Fruit fly (Drosophila melanogaster) whole organism: ENCODE measurements around the gene eIF1.

Experiments used
- CG8478 ChIP-seq: fragments of >200 bp; optimal IDR thresholded peaks from 2 replicates; lab custom pipeline; 2018; ENCODE audit warnings: inconsistent platforms
- pan ChIP-seq: fragments of >200 bp; optimal IDR thresholded peaks from 2 replicates; lab custom pipeline; 2017
- usp ChIP-seq: fragments of >200 bp; optimal IDR thresholded peaks from 2 replicates; lab custom pipeline; 2017; ENCODE audit warnings: missing biosample characterization, missing genetic modification characterization, mixed read lengths

- no peak for TF ChIP-seq CG8478 (lab: Kevin White, UChicago)
- TF ChIP-seq usp (GFP tag; lab: Kevin White, UChicago), result no peak
- TF ChIP-seq pan, result no peak
These were observed 43.2 kb downstream of the eIF1 start for dm6 chr3L:3266306-3266705.
